Worm (Caenorhabditis elegans) whole organism, L4 larva: ENCODE data around the gene srx-86.

Source experiments
- D1046.2 ChIP-seq: fragments of 200-800 bp; sonication (Bioruptor generic); IDR thresholded peaks from 2 replicates; pipeline ENCODE4 v1.3.6; 2022; ENCODE audit warnings: missing genetic modification characterization, missing compliant biosample characterization
- F26F4.8 ChIP-seq: fragments of 200-800 bp; sonication (Bioruptor generic); conservative IDR thresholded peaks from 2 replicates; pipeline ENCODE4 v1.3.6; 2022; ENCODE audit warnings: missing genetic modification characterization, missing compliant biosample characterization
- T20F7.1 ChIP-seq: fragments of 200-800 bp; sonication (Bioruptor generic); optimal IDR thresholded peaks from 2 replicates; lab custom pipeline; 2018; ENCODE audit warnings: mild to moderate bottlenecking, missing genetic modification characterization, missing compliant biosample characterization
- aha-1 ChIP-seq: fragments of 150-350 bp; peaks from one replicate; lab custom pipeline; 2014; ENCODE audit warnings: missing biosample characterization, missing genetic modification characterization
- ama-1 ChIP-seq: fragments of 150-350 bp; optimal IDR thresholded peaks from 2 replicates; lab custom pipeline; 2014; ENCODE audit warnings: inconsistent platforms, mixed read lengths
- ceh-28 ChIP-seq: fragments of 150-350 bp; optimal IDR thresholded peaks from 2 replicates; lab custom pipeline; 2014; ENCODE audit warnings: missing biosample characterization, missing genetic modification reagents, missing genetic modification characterization
- ceh-82 ChIP-seq: sonication (generic microtip); optimal IDR thresholded peaks from 2 replicates; lab custom pipeline; 2017; ENCODE audit warnings: missing biosample characterization, missing genetic modification characterization
- cey-2 ChIP-seq: sonication (generic microtip); optimal IDR thresholded peaks from 3 replicates; lab custom pipeline; 2017; ENCODE audit warnings: missing genetic modification characterization, mild to moderate bottlenecking, missing compliant biosample characterization, antibody characterized with exemption, borderline replicate concordance; ENCODE audit not compliant: insufficient read depth
- ctbp-1 ChIP-seq: fragments of 200-800 bp; sonication (Bioruptor generic); IDR thresholded peaks from 2 replicates; pipeline ENCODE4 v1.3.6; 2022; ENCODE audit warnings: missing genetic modification reagents, missing genetic modification characterization, missing compliant biosample characterization
- daf-12 ChIP-seq: fragments of 150-350 bp; optimal IDR thresholded peaks from 2 replicates; lab custom pipeline; 2014; ENCODE audit warnings: missing biosample characterization, missing genetic modification reagents, missing genetic modification characterization
- daf-16 ChIP-seq, 3 experiments: sonication (generic microtip); optimal IDR thresholded peaks; 2 replicates each; lab custom pipeline; 2016 to 2017; ENCODE audit warnings: missing genetic modification characterization in 3 of 3, missing genetic modification reagents in 3 of 3, mild to moderate bottlenecking in 2 of 3, missing compliant biosample characterization in 2 of 3, missing biosample characterization in 1 of 3, moderate library complexity in 1 of 3
- daf-19 ChIP-seq: fragments of 200-800 bp; sonication (Bioruptor generic); conservative IDR thresholded peaks from 2 replicates; pipeline ENCODE4 v1.3.6; 2022; ENCODE audit warnings: missing genetic modification characterization, missing compliant biosample characterization
- dmd-6 ChIP-seq: fragments of 200-800 bp; sonication (Bioruptor generic); IDR thresholded peaks from 2 replicates; pipeline ENCODE4 v1.3.6; 2022; ENCODE audit warnings: missing genetic modification reagents, missing genetic modification characterization, missing compliant biosample characterization
- dve-1 ChIP-seq: sonication (generic microtip); optimal IDR thresholded peaks from 2 replicates; lab custom pipeline; 2017; ENCODE audit warnings: antibody characterized with exemption, mild to moderate bottlenecking, missing genetic modification characterization, missing compliant biosample characterization; ENCODE audit not compliant: insufficient read depth
- fkh-10 ChIP-seq: fragments of 150-350 bp; optimal IDR thresholded peaks from 2 replicates; lab custom pipeline; 2014; ENCODE audit warnings: missing biosample characterization, missing genetic modification reagents, missing genetic modification characterization
- hlh-11 ChIP-seq: fragments of 200-800 bp; sonication (Bioruptor generic); optimal IDR thresholded peaks from 2 replicates; lab custom pipeline; 2018; ENCODE audit warnings: mild to moderate bottlenecking, missing genetic modification characterization, missing compliant biosample characterization
- hlh-30 ChIP-seq: sonication (generic microtip); optimal IDR thresholded peaks from 2 replicates; lab custom pipeline; 2017; ENCODE audit warnings: antibody characterized with exemption, mild to moderate bottlenecking, missing genetic modification characterization, missing compliant biosample characterization; ENCODE audit not compliant: insufficient read depth
- hmg-1.1 ChIP-seq: fragments of 200-800 bp; sonication (Bioruptor generic); IDR thresholded peaks from 2 replicates; pipeline ENCODE4 v1.3.6; 2022; ENCODE audit warnings: missing genetic modification reagents, missing genetic modification characterization, missing compliant biosample characterization
- lin-1 ChIP-seq: fragments of 200-800 bp; sonication (Bioruptor generic); IDR thresholded peaks from 2 replicates; pipeline ENCODE4 v1.3.6; 2022; ENCODE audit warnings: missing genetic modification reagents, missing genetic modification characterization, missing compliant biosample characterization
- lin-29 ChIP-seq: fragments of 200-800 bp; sonication (Bioruptor generic); IDR thresholded peaks from 2 replicates; pipeline ENCODE4 v1.3.6; 2022; ENCODE audit warnings: missing genetic modification reagents, missing genetic modification characterization, missing compliant biosample characterization
- lin-38 ChIP-seq: fragments of 200-800 bp; sonication (Bioruptor generic); IDR thresholded peaks from 2 replicates; pipeline ENCODE4 v1.3.6; 2022; ENCODE audit warnings: missing genetic modification reagents, missing genetic modification characterization, missing compliant biosample characterization
- lsy-2 ChIP-seq, 2 experiments: fragments of 150-350 bp in 1 of 2; sonication (generic microtip) in 1 of 2; optimal IDR thresholded peaks; 2 replicates each; lab custom pipeline; 2014 to 2017; ENCODE audit warnings: missing biosample characterization in 2 of 2, missing genetic modification characterization in 2 of 2
- mdl-1 ChIP-seq, 2 experiments: fragments of 150-350 bp in 1 of 2; sonication (generic microtip) in 1 of 2; optimal IDR thresholded peaks; 2 replicates each; lab custom pipeline; 2014 to 2017; ENCODE audit warnings: missing biosample characterization in 2 of 2, missing genetic modification characterization in 2 of 2
- mep-1 ChIP-seq: fragments of 150-350 bp; sonication (generic microtip); optimal IDR thresholded peaks from 3 replicates; lab custom pipeline; 2014; ENCODE audit warnings: missing biosample characterization, missing genetic modification characterization
- mes-2 ChIP-seq: sonication (generic microtip); optimal IDR thresholded peaks from 2 replicates; lab custom pipeline; 2016; ENCODE audit warnings: missing genotype, mild to moderate bottlenecking, missing genetic modification characterization, missing compliant biosample characterization; ENCODE audit not compliant: poor library complexity, severe bottlenecking
- mxl-3 ChIP-seq: fragments of 200-800 bp; sonication (Bioruptor generic); optimal IDR thresholded peaks from 2 replicates; lab custom pipeline; 2018; ENCODE audit warnings: mild to moderate bottlenecking, missing genetic modification characterization, missing compliant biosample characterization
- nhr-10 ChIP-seq: fragments of 150-350 bp; optimal IDR thresholded peaks from 2 replicates; lab custom pipeline; 2014; ENCODE audit warnings: missing biosample characterization, missing genetic modification characterization
- nhr-28 ChIP-seq: fragments of 150-350 bp; optimal IDR thresholded peaks from 2 replicates; lab custom pipeline; 2014; ENCODE audit warnings: missing biosample characterization, missing genetic modification characterization
- nhr-77 ChIP-seq: fragments of 150-350 bp; optimal IDR thresholded peaks from 2 replicates; lab custom pipeline; 2014; ENCODE audit warnings: missing biosample characterization, missing genetic modification characterization
- pha-4 ChIP-seq, 2 experiments: fragments of 150-350 bp in 1 of 2; fragments of 200-800 bp in 1 of 2; sonication (Bioruptor generic) in 1 of 2; IDR thresholded peaks in 1 of 2; optimal IDR thresholded peaks in 1 of 2; 2 replicates each; pipeline versions ENCODE4 v1.3.6 to Lab custom; 2014 to 2022; ENCODE audit warnings: missing genetic modification characterization in 2 of 2, missing genetic modification reagents in 2 of 2, missing biosample characterization in 1 of 2, missing compliant biosample characterization in 1 of 2
- php-3 ChIP-seq: fragments of 200-800 bp; sonication (Bioruptor generic); IDR thresholded peaks from 2 replicates; pipeline ENCODE4 v1.3.6; 2022; ENCODE audit warnings: missing genetic modification reagents, missing genetic modification characterization, missing compliant biosample characterization
- pqm-1 ChIP-seq: sonication (generic microtip); optimal IDR thresholded peaks from 2 replicates; lab custom pipeline; 2017; ENCODE audit warnings: missing biosample characterization, missing genetic modification characterization
- rbr-2 ChIP-seq: sonication (generic microtip); optimal IDR thresholded peaks from 2 replicates; lab custom pipeline; 2016; ENCODE audit warnings: missing genotype, missing genetic modification characterization, missing compliant biosample characterization
- tag-97 ChIP-seq: fragments of 200-800 bp; sonication (Bioruptor generic); IDR thresholded peaks from 2 replicates; pipeline ENCODE4 v1.3.6; 2022; ENCODE audit warnings: missing genetic modification characterization, missing compliant biosample characterization
- unc-62 ChIP-seq, 3 experiments: fragments of 150-350 bp in 1 of 3; sonication (generic microtip); optimal IDR thresholded peaks in 2 of 3; peaks in 1 of 3; 1 replicate in 1 of 3; 2 replicates in 2 of 3; lab custom pipeline; 2014 to 2017; ENCODE audit warnings: missing biosample characterization in 3 of 3, missing genetic modification characterization in 3 of 3, missing genetic modification reagents in 3 of 3, missing genotype in 1 of 3
- zag-1 ChIP-seq: fragments of 150-350 bp; optimal IDR thresholded peaks from 2 replicates; lab custom pipeline; 2014; ENCODE audit warnings: missing biosample characterization, missing genetic modification characterization
- zfp-3 ChIP-seq: fragments of 200-800 bp; sonication (Bioruptor generic); conservative IDR thresholded peaks from 2 replicates; pipeline ENCODE4 v1.3.6; 2022; ENCODE audit warnings: missing genetic modification reagents, missing genetic modification characterization, missing compliant biosample characterization
- zip-2 ChIP-seq: fragments of 150-350 bp; optimal IDR thresholded peaks from 2 replicates; lab custom pipeline; 2014; ENCODE audit warnings: missing biosample characterization, missing genetic modification characterization

Gene srx-86

DNA sequence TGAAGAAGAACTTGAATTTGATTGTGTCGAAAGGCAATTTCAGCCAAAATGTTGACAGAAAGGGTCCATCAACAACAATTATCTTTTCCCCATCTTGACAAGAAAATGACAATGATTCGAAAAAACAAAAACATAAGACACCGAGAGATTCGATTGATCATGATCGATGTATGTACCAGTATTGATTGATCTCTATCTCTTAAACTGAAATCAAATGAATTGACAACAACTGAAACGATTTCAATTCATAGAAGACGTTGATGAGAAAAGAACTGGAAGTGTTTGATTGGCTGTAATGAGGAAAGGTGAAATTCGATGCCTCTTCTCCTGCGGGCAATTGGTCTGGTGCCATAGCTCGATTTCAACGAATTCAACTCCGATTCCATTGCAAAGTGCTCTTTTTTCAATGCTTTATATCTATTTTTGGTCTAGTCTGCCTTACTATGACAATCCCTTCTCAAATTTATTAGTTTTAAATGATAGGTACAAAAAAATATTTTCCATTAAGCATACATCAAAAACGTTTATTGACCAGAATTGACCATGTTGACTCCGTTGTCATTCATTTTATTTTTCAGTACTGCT lies 29.3 kb upstream of the srx-86 start:
- TF ChIP-seq zag-1 (no peak), D1046.2 (GFP tag; lab: Robert Waterston, UW) (0 out of 2 replicates have a peak, but pooled peaks have one; percentile 51), unc-62 (GFP tag; optimal IDR thresholded peaks at IDR 0.05 in 1 of 2; lab: Kevin White, UChicago) (peak in 1 of 2 experiments; percentile 93), unc-62 (tag; optimal IDR thresholded peaks at IDR 0.05; lab: Kevin White, UChicago) (no peak), daf-16 (GFP tag; optimal IDR thresholded peaks at IDR 0.05; lab: Kevin White, UChicago) (peak in 1 of 2 experiments; percentile 29), daf-16 (tag; optimal IDR thresholded peaks at IDR 0.05; lab: Kevin White, UChicago) (no peak), pqm-1 (no peak), cey-2 (no peak), pha-4 (GFP tag; IDR thresholded peaks at IDR 0.05; lab: Robert Waterston, UW) (0 out of 2 replicates have a peak, but pooled peaks have one; percentile 39), pha-4 (tag; optimal IDR thresholded peaks at IDR 0.05; lab: Kevin White, UChicago) (no peak), aha-1 (tag; lab: Kevin White, UChicago) (peak; percentile 93), lin-38 (GFP tag; lab: Robert Waterston, UW) (no peak), ctbp-1 (GFP tag; lab: Robert Waterston, UW) (no peak)

DNA sequence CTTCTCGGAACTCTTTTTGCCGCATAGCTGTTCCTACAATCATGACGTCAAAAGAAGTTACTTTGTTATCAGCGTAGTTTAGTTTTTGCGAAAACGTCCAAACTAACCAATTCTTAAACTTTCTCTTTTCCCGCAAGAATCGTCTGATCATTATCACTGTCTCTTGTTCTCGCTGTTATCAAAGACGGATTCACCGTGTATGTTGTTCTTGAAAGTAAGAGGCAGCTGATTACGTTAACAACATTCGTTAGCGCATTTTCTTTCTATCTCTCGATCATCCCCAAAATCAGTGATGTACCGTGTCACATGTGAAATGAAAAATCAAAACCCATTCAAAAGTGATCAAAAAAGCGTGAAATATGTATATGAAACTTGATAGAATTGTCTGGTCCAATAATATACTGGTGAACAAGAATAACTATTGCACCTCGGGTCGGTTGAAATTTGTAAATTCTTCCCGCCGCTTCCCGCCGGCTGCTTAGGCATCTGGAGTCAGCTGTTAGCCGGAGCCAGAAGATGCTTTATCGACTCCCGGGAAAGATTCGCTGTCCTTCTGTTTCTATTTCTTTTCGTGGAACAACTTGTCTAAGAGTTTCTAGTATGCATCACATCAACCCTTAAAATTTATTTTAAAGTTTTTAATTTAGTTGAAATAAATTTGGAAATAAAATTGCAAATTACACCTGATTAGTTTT lies 28.1 kb upstream of the srx-86 start:
- TF ChIP-seq nhr-77 (tag; lab: Kevin White, UChicago) (peak; percentile 84), T20F7.1 (GFP tag; lab: Kevin White, UChicago) (peak; percentile 12), daf-19 (GFP tag; lab: Robert Waterston, UW) (no peak), dve-1 (tag; lab: Kevin White, UChicago) (peak; percentile 77), daf-16 (GFP tag; optimal IDR thresholded peaks at IDR 0.05; lab: Kevin White, UChicago) (no peak), daf-16 (tag; optimal IDR thresholded peaks at IDR 0.05; lab: Kevin White, UChicago) (peak; percentile 77), dmd-6 (GFP tag; lab: Robert Waterston, UW) (peak; percentile 66), unc-62 (GFP tag; optimal IDR thresholded peaks at IDR 0.05 in 1 of 2; lab: Kevin White, UChicago) (peak in 1 of 2 experiments; percentile 79), unc-62 (tag; optimal IDR thresholded peaks at IDR 0.05; lab: Kevin White, UChicago) (no peak), zip-2 (tag; lab: Kevin White, UChicago) (no peak), daf-12 (no peak), hlh-11 (tag; lab: Kevin White, UChicago) (peak; percentile 84), mep-1 (peak; percentile 56), F26F4.8 (no peak), php-3 (GFP tag; lab: Robert Waterston, UW) (0 out of 2 replicates have a peak, but pooled peaks have one; percentile 28), aha-1 (tag; lab: Kevin White, UChicago) (peak; percentile 45), nhr-10 (tag; lab: Kevin White, UChicago) (peak; percentile 41), lin-1 (GFP tag; lab: Robert Waterston, UW) (no peak), mxl-3 (GFP tag; lab: Kevin White, UChicago) (peak; percentile 50), pqm-1 (peak; percentile 78), hlh-30 (tag; lab: Kevin White, UChicago) (peak; percentile 85), mdl-1 (tag; optimal IDR thresholded peaks at IDR 0.05; lab: Kevin White, UChicago) (peak in 1 of 2 experiments; percentile 59), mes-2 (peak; percentile 47), lsy-2 (tag; optimal IDR thresholded peaks at IDR 0.05; lab: Kevin White, UChicago) (peak in 1 of 2 experiments; percentile 64), zfp-3 (GFP tag; lab: Robert Waterston, UW) (0 out of 2 replicates have a peak, but pooled peaks have one; percentile 25), rbr-2 (tag; lab: Kevin White, UChicago) (no peak), nhr-28 (tag; lab: Kevin White, UChicago) (peak; percentile 94), cey-2 (peak; percentile 78)

DNA sequence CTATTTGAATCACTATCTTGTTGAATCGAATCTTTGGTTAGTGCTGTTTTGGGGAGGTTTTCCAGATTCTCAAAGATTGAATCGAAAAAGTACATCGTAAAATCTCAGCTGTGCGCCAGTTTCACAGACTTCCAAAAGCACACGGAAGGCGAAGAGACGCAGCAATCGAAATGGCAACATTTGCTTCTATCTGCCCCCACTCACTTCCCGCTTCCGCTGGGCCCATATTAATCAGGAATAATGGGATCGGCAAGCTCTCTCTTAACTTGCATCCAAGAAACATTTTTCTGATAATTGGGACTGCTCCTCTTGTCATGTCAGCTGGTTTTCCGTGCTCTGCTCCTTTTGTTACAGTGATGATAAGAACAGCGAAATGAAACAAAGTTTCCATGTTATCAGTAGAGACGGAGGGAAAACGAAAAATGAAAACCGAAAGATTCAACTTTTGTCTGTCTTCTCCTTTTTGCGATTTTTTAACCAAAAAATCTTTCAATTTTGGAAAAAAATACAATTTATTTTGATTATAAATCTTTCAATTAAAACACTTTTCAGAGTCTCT lies 27.2 kb upstream of the srx-86 start:
- TF ChIP-seq tag-97 (GFP tag; lab: Robert Waterston, UW) (no peak), pqm-1 (peak; percentile 82), dmd-6 (GFP tag; lab: Robert Waterston, UW) (peak; percentile 78), hmg-1.1 (GFP tag; lab: Robert Waterston, UW) (no peak), lin-1 (GFP tag; lab: Robert Waterston, UW) (0 out of 2 replicates have a peak, but pooled peaks have one; percentile 18), lin-29 (GFP tag; lab: Robert Waterston, UW) (no peak), ama-1 (lab: Kevin White, UChicago) (peak; percentile 35), ceh-82 (tag; lab: Kevin White, UChicago) (no peak), nhr-28 (tag; lab: Kevin White, UChicago) (peak; percentile 74), fkh-10 (no peak), dve-1 (tag; lab: Kevin White, UChicago) (peak; percentile 33), unc-62 (GFP tag; optimal IDR thresholded peaks at IDR 0.05 in 1 of 2; lab: Kevin White, UChicago) (peak in 1 of 2 experiments; percentile 36), unc-62 (tag; optimal IDR thresholded peaks at IDR 0.05; lab: Kevin White, UChicago) (no peak), hlh-11 (tag; lab: Kevin White, UChicago) (peak; percentile 85), ceh-28 (no peak), lsy-2 (tag; optimal IDR thresholded peaks at IDR 0.05; lab: Kevin White, UChicago) (peak in 1 of 2 experiments; percentile 3), daf-16 (GFP tag; optimal IDR thresholded peaks at IDR 0.05; lab: Kevin White, UChicago) (no peak), daf-16 (tag; optimal IDR thresholded peaks at IDR 0.05; lab: Kevin White, UChicago) (peak; percentile 42), D1046.2 (GFP tag; lab: Robert Waterston, UW) (no peak), hlh-30 (tag; lab: Kevin White, UChicago) (peak; percentile 27), mep-1 (peak; percentile 12), mdl-1 (tag; optimal IDR thresholded peaks at IDR 0.05; lab: Kevin White, UChicago) (peak in 1 of 2 experiments; percentile 15)
